Fruit fly (Drosophila melanogaster) whole organism, adult: ENCODE data around the gene Acp24A4.

Experiments used
- CG11617 ChIP-seq: fragments of 200-800 bp; sonication (Bioruptor generic); optimal IDR thresholded peaks from 2 replicates; lab custom pipeline; 2017; ENCODE audit warnings: mild to moderate bottlenecking, missing biosample characterization, missing genetic modification reagents, missing genetic modification characterization
- CG12768 ChIP-seq: fragments of 200-800 bp; sonication (Bioruptor generic); optimal IDR thresholded peaks from 2 replicates; lab custom pipeline; 2017; ENCODE audit warnings: missing biosample characterization, missing genetic modification characterization, mild to moderate bottlenecking, moderate library complexity, missing genetic modification reagents
- CG14711 ChIP-seq: fragments of 200-800 bp; sonication (Bioruptor generic); optimal IDR thresholded peaks from 2 replicates; lab custom pipeline; 2018; ENCODE audit warnings: missing biosample characterization, mild to moderate bottlenecking, missing genetic modification characterization, moderate library complexity
- CG1620 ChIP-seq: fragments of 200-800 bp; sonication (Bioruptor generic); optimal IDR thresholded peaks from 2 replicates; lab custom pipeline; 2016; ENCODE audit warnings: missing biosample characterization, missing genetic modification characterization
- CG33017 ChIP-seq: fragments of 200-800 bp; sonication (Bioruptor generic); optimal IDR thresholded peaks from 2 replicates; lab custom pipeline; 2018; ENCODE audit warnings: missing biosample characterization, mild to moderate bottlenecking, missing genetic modification characterization, moderate library complexity
- CG5204 ChIP-seq: fragments of 200-800 bp; sonication (Bioruptor generic); optimal IDR thresholded peaks from 2 replicates; lab custom pipeline; 2016; ENCODE audit warnings: missing biosample characterization, missing genetic modification characterization
- CG7045 ChIP-seq: fragments of 200-800 bp; sonication (Bioruptor generic); optimal IDR thresholded peaks from 2 replicates; lab custom pipeline; 2017; ENCODE audit warnings: missing biosample characterization, mild to moderate bottlenecking, missing genetic modification characterization
- CG7101 ChIP-seq: fragments of 200-800 bp; sonication (Bioruptor generic); optimal IDR thresholded peaks from 2 replicates; lab custom pipeline; 2018; ENCODE audit warnings: missing biosample characterization, mild to moderate bottlenecking, missing genetic modification characterization, moderate library complexity
- Clk ChIP-seq: fragments of 200-800 bp; sonication (Bioruptor generic); optimal IDR thresholded peaks from 2 replicates; lab custom pipeline; 2017; ENCODE audit warnings: missing biosample characterization, missing genetic modification characterization
- Crg-1 ChIP-seq: fragments of 200-800 bp; sonication (Bioruptor generic); optimal IDR thresholded peaks from 2 replicates; lab custom pipeline; 2016; ENCODE audit warnings: missing biosample characterization, missing genetic modification characterization
- Hr96 ChIP-seq: fragments of 200-800 bp; sonication (Bioruptor generic); optimal IDR thresholded peaks from 2 replicates; lab custom pipeline; 2016; ENCODE audit warnings: missing biosample characterization, missing genetic modification characterization
- Mnt ChIP-seq: fragments of 200-800 bp; sonication (Bioruptor generic); optimal IDR thresholded peaks from 2 replicates; lab custom pipeline; 2016; ENCODE audit warnings: missing biosample characterization, mild to moderate bottlenecking, missing genetic modification characterization
- bab1 ChIP-seq: fragments of 200-800 bp; sonication (Bioruptor generic); optimal IDR thresholded peaks from 3 replicates; lab custom pipeline; 2019; ENCODE audit warnings: missing biosample characterization, mild to moderate bottlenecking, missing genetic modification characterization, moderate library complexity
- cic ChIP-seq: fragments of 200-800 bp; sonication (Bioruptor generic); optimal IDR thresholded peaks from 2 replicates; lab custom pipeline; 2017; ENCODE audit warnings: missing biosample characterization, mild to moderate bottlenecking, missing genetic modification characterization, moderate library complexity
- cnc ChIP-seq, 2 experiments: fragments of >200 bp; optimal IDR thresholded peaks; 2 replicates each; lab custom pipeline; 2017
- kay ChIP-seq: fragments of 200-800 bp; sonication (Bioruptor generic); peaks from one replicate; lab custom pipeline; 2016; ENCODE audit warnings: missing biosample characterization, missing genetic modification characterization, borderline replicate concordance
- ovo ChIP-seq: fragments of 200-800 bp; sonication (Bioruptor generic); optimal IDR thresholded peaks from 2 replicates; lab custom pipeline; 2016; ENCODE audit warnings: missing biosample characterization, missing genetic modification characterization
- pad ChIP-seq: fragments of 200-800 bp; sonication (Bioruptor generic); optimal IDR thresholded peaks from 3 replicates; lab custom pipeline; 2017; ENCODE audit warnings: missing biosample characterization, missing genetic modification characterization, mild to moderate bottlenecking, moderate library complexity, missing genetic modification reagents
- tj ChIP-seq: fragments of 200-800 bp; sonication (Bioruptor generic); optimal IDR thresholded peaks from 3 replicates; lab custom pipeline; 2017; ENCODE audit warnings: missing biosample characterization, mild to moderate bottlenecking, missing genetic modification characterization, moderate library complexity
- toe ChIP-seq: fragments of 200-800 bp; sonication (Bioruptor generic); optimal IDR thresholded peaks from 2 replicates; lab custom pipeline; 2016; ENCODE audit warnings: missing biosample characterization, missing genetic modification characterization

Gene Acp24A4

DNA sequence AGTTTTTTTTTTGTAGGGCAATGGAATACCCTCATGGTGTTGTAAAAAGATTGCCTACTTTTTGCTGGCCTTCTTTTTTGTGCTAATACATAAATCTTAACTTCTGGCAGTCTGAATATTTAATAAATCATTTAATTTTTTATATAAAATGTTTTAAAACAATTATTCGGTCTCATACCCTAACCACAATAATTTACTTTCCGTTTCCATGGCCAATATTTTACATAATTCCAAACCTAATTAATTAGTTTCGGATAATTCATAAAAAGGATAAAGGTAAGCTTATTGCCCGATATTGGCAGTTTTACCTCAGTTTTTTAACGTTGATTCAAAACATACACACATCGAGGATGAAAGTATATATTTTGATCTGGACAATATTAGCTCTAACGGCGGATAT, 6.2 kb upstream of the Acp24A4 start, which contains the start of gene CG42465:
Gene CG42465, plus strand, starts transcription at position 301 of the 400 bp plus-strand sequence.
- TF ChIP-seq CG7101 (tag; lab: Kevin White, UChicago) (no peak), Crg-1 (GFP tag; lab: Kevin White, UChicago) (no peak), Hr96 (no peak), CG5204 (GFP tag; lab: Kevin White, UChicago) (no peak), CG1620 (no peak), CG12768 (GFP tag; lab: Kevin White, UChicago) (no peak), cic (no peak), CG14711 (tag; lab: Kevin White, UChicago) (no peak), Clk (no peak), CG11617 (no peak), bab1 (GFP tag; lab: Kevin White, UChicago) (no peak), CG7045 (no peak), cnc (optimal IDR thresholded peaks at IDR 0.05; lab: Kevin White, UChicago) (no peak), Mnt (GFP tag; lab: Kevin White, UChicago) (no peak), CG33017 (tag; lab: Kevin White, UChicago) (no peak)

DNA sequence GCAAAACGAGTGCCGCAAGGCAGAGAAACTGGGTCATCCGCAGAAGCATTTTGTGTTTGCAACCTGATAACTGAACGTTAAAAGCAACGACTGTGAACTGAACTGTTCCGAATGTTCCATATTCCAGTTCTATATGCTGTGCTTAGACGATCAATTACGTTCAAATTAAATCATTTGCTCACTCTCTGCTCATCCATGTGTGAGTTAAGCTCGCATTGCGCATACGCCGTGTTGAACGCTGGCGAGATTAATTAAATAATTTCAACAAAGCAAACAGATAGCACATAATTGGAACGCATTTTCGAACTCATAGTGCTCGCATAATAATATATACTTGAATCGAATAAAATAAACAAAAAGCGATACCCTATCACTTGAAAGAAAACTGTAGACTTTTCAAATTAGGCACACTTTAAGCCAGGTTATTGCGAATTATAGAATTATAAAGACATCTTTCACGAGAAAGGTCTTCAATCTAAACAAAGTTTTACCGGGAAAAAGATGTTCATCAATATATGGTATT, 5.3 kb upstream of the Acp24A4 start, which contains the start of the genes CG10031 and CG42464:
Gene CG10031, minus strand, starts transcription at position 101 of the 523 bp plus-strand sequence.
Gene CG42464, plus strand, starts transcription at position 473 of the 523 bp plus-strand sequence.
- peak; percentile 84 for TF ChIP-seq kay (GFP tag; lab: Kevin White, UChicago)
- no peak for TF ChIP-seq Clk
- no peak for TF ChIP-seq cnc (optimal IDR thresholded peaks at IDR 0.05; lab: Kevin White, UChicago)
- TF ChIP-seq tj, result no peak
- TF ChIP-seq CG14711 (tag; lab: Kevin White, UChicago), result no peak

DNA sequence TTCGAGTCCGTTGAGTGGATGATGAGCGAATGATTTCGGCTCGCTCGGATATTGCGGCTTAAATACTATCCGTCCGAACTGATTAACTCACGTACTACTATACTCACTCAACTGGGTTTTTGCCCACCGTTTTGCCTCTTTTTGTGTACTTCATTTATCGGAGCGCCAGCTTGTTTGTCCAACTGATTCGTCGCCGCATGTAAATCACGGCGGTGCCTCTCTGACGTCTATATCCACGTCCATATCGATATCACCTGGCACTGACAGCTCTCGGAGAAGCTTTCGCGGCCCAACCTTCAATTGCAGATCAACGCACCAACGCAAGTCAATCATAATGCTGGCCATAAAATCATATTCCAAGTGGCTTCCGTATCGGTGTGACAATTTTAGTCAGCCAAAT, 4.1 kb upstream of the Acp24A4 start, which contains the start of gene CG3604:
Gene CG3604, minus strand, starts transcription at position 101 of the 400 bp plus-strand sequence.
- no peak for TF ChIP-seq pad (GFP tag; lab: Kevin White, UChicago)
- no peak for TF ChIP-seq ovo (GFP tag; lab: Kevin White, UChicago)
- TF ChIP-seq cnc (optimal IDR thresholded peaks at IDR 0.05; lab: Kevin White, UChicago), result no peak
- TF ChIP-seq Mnt (GFP tag; lab: Kevin White, UChicago), result no peak
- no peak for TF ChIP-seq Hr96
- no peak for TF ChIP-seq cic
- TF ChIP-seq CG33017 (tag; lab: Kevin White, UChicago), result no peak
- TF ChIP-seq tj, result no peak
- TF ChIP-seq kay (GFP tag; lab: Kevin White, UChicago), result no peak
- no peak for TF ChIP-seq CG11617
- no peak for TF ChIP-seq CG1620

DNA sequence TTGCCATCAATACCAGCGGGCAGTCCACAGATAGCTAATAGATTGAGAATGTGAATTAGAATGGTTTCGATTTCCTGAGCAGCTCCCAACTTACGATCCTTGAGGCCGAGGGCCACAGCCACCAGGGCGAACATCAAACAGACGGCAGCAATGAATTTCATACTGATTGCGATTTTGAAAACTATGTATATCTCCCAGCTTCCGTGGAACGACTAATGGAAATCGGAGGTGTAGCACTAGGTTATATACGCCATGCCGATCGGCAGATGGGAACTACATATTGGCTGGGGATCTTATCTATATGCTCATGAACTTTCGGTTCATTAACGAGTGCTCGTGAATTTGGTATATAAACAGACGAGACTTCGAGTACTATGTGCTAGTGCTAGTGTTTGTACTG, 2.7 kb upstream of the Acp24A4 start, which contains the start of gene IM33:
Gene IM33, minus strand, starts transcription at position 221 of the 400 bp plus-strand sequence.
- TF ChIP-seq CG7045 (no peak), cic (peak; percentile 27)

dm6 chr2L:3695361-3695818, 1.7 kb upstream of the Acp24A4 start, which contains the start of gene CG16713:
CG16713 (minus strand) TSS chr2L:3695411.
- TF ChIP-seq kay (GFP tag; lab: Kevin White, UChicago), result peak; percentile 36
- TF ChIP-seq cic, result peak; percentile 25
- TF ChIP-seq Hr96, result no peak
- TF ChIP-seq CG5204 (GFP tag; lab: Kevin White, UChicago), result no peak
- TF ChIP-seq Clk, result no peak

dm6 chr2L:3694920-3695319, 1.2 kb upstream of the Acp24A4 start, which contains the start of gene CG43165:
CG43165 (minus strand) TSS chr2L:3695020.
- no peak for TF ChIP-seq kay (GFP tag; lab: Kevin White, UChicago)
- no peak for TF ChIP-seq Clk
- TF ChIP-seq Hr96, result no peak
- TF ChIP-seq pad (GFP tag; lab: Kevin White, UChicago), result no peak
- TF ChIP-seq bab1 (GFP tag; lab: Kevin White, UChicago), result no peak
- TF ChIP-seq cic, result no peak
- TF ChIP-seq CG5204 (GFP tag; lab: Kevin White, UChicago), result no peak
- TF ChIP-seq CG7045, result no peak
- TF ChIP-seq ovo (GFP tag; lab: Kevin White, UChicago), result no peak
- TF ChIP-seq Mnt (GFP tag; lab: Kevin White, UChicago), result no peak
- no peak for TF ChIP-seq cnc (optimal IDR thresholded peaks at IDR 0.05; lab: Kevin White, UChicago)
- TF ChIP-seq CG14711 (tag; lab: Kevin White, UChicago), result no peak
- TF ChIP-seq CG11617, result no peak
- no peak for TF ChIP-seq tj
- no peak for TF ChIP-seq CG7101 (tag; lab: Kevin White, UChicago)
- no peak for TF ChIP-seq Crg-1 (GFP tag; lab: Kevin White, UChicago)
- no peak for TF ChIP-seq CG1620
- no peak for TF ChIP-seq CG12768 (GFP tag; lab: Kevin White, UChicago)

DNA sequence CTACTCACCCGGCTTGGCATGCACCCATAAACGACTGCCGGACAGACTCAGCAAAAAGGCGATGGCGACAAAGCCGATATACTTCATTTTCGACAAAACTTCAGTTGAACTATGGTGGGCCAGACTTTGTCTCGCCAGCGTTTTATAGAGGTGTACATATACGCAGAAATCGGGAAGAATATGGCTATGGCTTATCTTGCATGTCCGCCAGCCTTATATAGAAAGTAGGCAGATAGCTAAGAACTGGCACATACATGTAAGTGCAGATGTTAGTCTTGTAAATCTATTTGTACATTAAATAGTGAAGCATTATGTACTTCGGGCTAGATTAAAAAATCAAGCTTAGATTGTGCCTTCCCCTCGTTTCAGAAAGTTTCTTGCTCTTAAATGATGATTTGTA, 623 bp downstream of the Acp24A4 start, which contains the start of gene CG3513:
Gene CG3513, minus strand, starts transcription at position 101 of the 400 bp plus-strand sequence.
- TF ChIP-seq bab1 (GFP tag; lab: Kevin White, UChicago) (no peak), toe (GFP tag; lab: Kevin White, UChicago) (no peak), CG11617 (no peak), CG12768 (GFP tag; lab: Kevin White, UChicago) (no peak), CG7101 (tag; lab: Kevin White, UChicago) (no peak), CG14711 (tag; lab: Kevin White, UChicago) (no peak), CG1620 (no peak), Mnt (GFP tag; lab: Kevin White, UChicago) (no peak), CG5204 (GFP tag; lab: Kevin White, UChicago) (no peak), CG7045 (no peak)
